Fruit fly (Drosophila melanogaster): ENCODE measurements around the gene CG13876.

The CG13876 gene

dm6 chr3L:175949-176348 lies 30.0 kb upstream of the CG13876 start, which contains the start of gene CG7049:
TSS of gene CG7049 (minus strand) at chr3L:176228.
- TF ChIP-seq CG1621 (tag; optimal IDR thresholded peaks at IDR 0.05) (peak; percentile 18), CG6854 (GFP tag; optimal IDR thresholded peaks at IDR 0.05) (peak; percentile 8), fkh (GFP tag; optimal IDR thresholded peaks at IDR 0.05) (peak; percentile 28), Gug (GFP tag; IDR thresholded peaks at IDR 0.05) (no peak), fd85E (GFP tag; optimal IDR thresholded peaks at IDR 0.05) (no peak), CG6163 (GFP tag; IDR thresholded peaks at IDR 0.05) (no peak), Hr39 (GFP tag; optimal IDR thresholded peaks at IDR 0.05) (no peak), Eip78C (GFP tag) (peak; percentile 63)

dm6 chr3L:177938-178337 lies 28.0 kb upstream of the CG13876 start:
- TF ChIP-seq ss (GFP tag; optimal IDR thresholded peaks at IDR 0.05) (peak; percentile 23 to 62), eg (GFP tag; IDR thresholded peaks at IDR 0.05) (0 out of 3 replicates have a peak, but pooled peaks have one; percentile 28), Hr38 (GFP tag; optimal IDR thresholded peaks at IDR 0.05) (no peak), spab (GFP tag; optimal IDR thresholded peaks at IDR 0.05) (no peak), Eip75B (GFP tag; optimal IDR thresholded peaks at IDR 0.05) (no peak), CG11762 (GFP tag; optimal IDR thresholded peaks at IDR 0.05; ENCODE audit: insufficient read depth) (no peak), acj6 (GFP tag; optimal IDR thresholded peaks at IDR 0.05) (no peak), svp (GFP tag) (no peak), topi (GFP tag; optimal IDR thresholded peaks at IDR 0.05) (no peak), CG15336 (GFP tag; IDR thresholded peaks at IDR 0.05) (no peak), dsx (GFP tag; optimal IDR thresholded peaks at IDR 0.05; ENCODE audit: poor library complexity, severe bottlenecking) (peak; percentile 9), fkh (GFP tag; optimal IDR thresholded peaks at IDR 0.05) (peak; percentile 11), CG7368 (GFP tag; optimal IDR thresholded peaks at IDR 0.05) (no peak), Sox14 (GFP tag; optimal IDR thresholded peaks at IDR 0.05) (no peak), Eip78C (GFP tag) (peak; percentile 46), CG1621 (tag; optimal IDR thresholded peaks at IDR 0.05) (peak; percentile 83)

dm6 chr3L:178445-178844 lies 27.5 kb upstream of the CG13876 start:
- TF ChIP-seq CG3032 (tag; optimal IDR thresholded peaks at IDR 0.05) (no peak), CG6276 (GFP tag; optimal IDR thresholded peaks at IDR 0.05) (no peak), fd59A (GFP tag; optimal IDR thresholded peaks at IDR 0.05) (no peak), pdm3 (GFP tag; optimal IDR thresholded peaks at IDR 0.05) (no peak), cyc (GFP tag; optimal IDR thresholded peaks at IDR 0.05) (no peak), achi (GFP tag; optimal IDR thresholded peaks at IDR 0.05) (no peak), spab (GFP tag; optimal IDR thresholded peaks at IDR 0.05) (no peak), CG1621 (tag; optimal IDR thresholded peaks at IDR 0.05) (no peak), dac (GFP tag; optimal IDR thresholded peaks at IDR 0.05) (no peak), svp (GFP tag) (no peak), fkh (GFP tag; optimal IDR thresholded peaks at IDR 0.05) (peak; percentile 30), Blimp-1 (GFP tag; optimal IDR thresholded peaks at IDR 0.05) (no peak), vri (GFP tag; optimal IDR thresholded peaks at IDR 0.05) (peak; percentile 68), CG11902 (GFP tag; optimal IDR thresholded peaks at IDR 0.05) (no peak), salr (GFP tag; optimal IDR thresholded peaks at IDR 0.05) (no peak), CG11762 (GFP tag; optimal IDR thresholded peaks at IDR 0.05; ENCODE audit: insufficient read depth) (no peak), Ets21C (GFP tag; optimal IDR thresholded peaks at IDR 0.05) (no peak), CG16779 (tag; optimal IDR thresholded peaks at IDR 0.05) (no peak), acj6 (GFP tag; optimal IDR thresholded peaks at IDR 0.05) (no peak), Lpt (GFP tag; optimal IDR thresholded peaks at IDR 0.05) (peak; percentile 21), CG6854 (GFP tag; optimal IDR thresholded peaks at IDR 0.05) (peak; percentile 17), Met (GFP tag; optimal IDR thresholded peaks at IDR 0.05) (no peak), CG8632 (GFP tag; optimal IDR thresholded peaks at IDR 0.05) (no peak), CG3919 (GFP tag; optimal IDR thresholded peaks at IDR 0.05) (no peak), esn (GFP tag; optimal IDR thresholded peaks at IDR 0.05) (no peak), eg (GFP tag; IDR thresholded peaks at IDR 0.05) (0 out of 3 replicates have a peak, but pooled peaks have one; percentile 16), CG4318 (GFP tag; optimal IDR thresholded peaks at IDR 0.05) (no peak), CG10669 (GFP tag; optimal IDR thresholded peaks at IDR 0.05) (no peak), OdsH (GFP tag; optimal IDR thresholded peaks at IDR 0.05) (no peak), topi (GFP tag; optimal IDR thresholded peaks at IDR 0.05) (no peak), CG9139 (GFP tag; optimal IDR thresholded peaks at IDR 0.05) (no peak), CG15336 (GFP tag; IDR thresholded peaks at IDR 0.05) (no peak), Smox (GFP tag; optimal IDR thresholded peaks at IDR 0.05) (no peak), CG6163 (GFP tag; IDR thresholded peaks at IDR 0.05) (0 out of 3 replicates have a peak, but pooled peaks have one; percentile 24), net (GFP tag; optimal IDR thresholded peaks at IDR 0.05) (no peak), CG8319 (GFP tag; optimal IDR thresholded peaks at IDR 0.05) (no peak), CG10631 (GFP tag; optimal IDR thresholded peaks at IDR 0.05) (no peak)

Measured in whole organism, prepupa.